Fruit fly (Drosophila melanogaster): ENCODE results near the gene mRpL24.

Gene mRpL24

dm6 chr2L:4971329-4971798 is 26.2 kb upstream of the mRpL24 start, which contains the start of gene CG14043:
Gene CG14043 (plus strand): TSS chr2L:4971702.
- TF ChIP-seq OdsH (GFP tag; optimal IDR thresholded peaks at IDR 0.05) (no peak), CG6792 (GFP tag; optimal IDR thresholded peaks at IDR 0.05) (no peak), CG16779 (tag; optimal IDR thresholded peaks at IDR 0.05) (no peak), CG3032 (tag; optimal IDR thresholded peaks at IDR 0.05) (peak; percentile 28), pdm3 (GFP tag; optimal IDR thresholded peaks at IDR 0.05) (no peak), Sox102F (GFP tag; optimal IDR thresholded peaks at IDR 0.05) (no peak), CG8632 (GFP tag; optimal IDR thresholded peaks at IDR 0.05) (no peak), vri (GFP tag; optimal IDR thresholded peaks at IDR 0.05) (no peak), CG6854 (GFP tag; optimal IDR thresholded peaks at IDR 0.05) (no peak), esn (GFP tag; optimal IDR thresholded peaks at IDR 0.05) (peak; percentile 36), Hr38 (GFP tag; optimal IDR thresholded peaks at IDR 0.05) (no peak), Eip75B (GFP tag; optimal IDR thresholded peaks at IDR 0.05) (no peak), CG11294 (GFP tag; IDR thresholded peaks at IDR 0.05) (no peak), Smox (GFP tag; optimal IDR thresholded peaks at IDR 0.05) (no peak), Eip93F (GFP tag; optimal IDR thresholded peaks at IDR 0.05) (no peak), Met (GFP tag; optimal IDR thresholded peaks at IDR 0.05) (no peak), fkh (GFP tag; optimal IDR thresholded peaks at IDR 0.05) (peak; percentile 92), CG31627 (GFP tag; optimal IDR thresholded peaks at IDR 0.05) (peak; percentile 31), CG7368 (GFP tag; optimal IDR thresholded peaks at IDR 0.05) (no peak), Blimp-1 (GFP tag; optimal IDR thresholded peaks at IDR 0.05) (no peak), dac (GFP tag; optimal IDR thresholded peaks at IDR 0.05) (no peak), fd59A (GFP tag; optimal IDR thresholded peaks at IDR 0.05) (no peak), Sox15 (GFP tag; optimal IDR thresholded peaks at IDR 0.05) (no peak), CG32006 (GFP tag; optimal IDR thresholded peaks at IDR 0.05) (no peak), Lpt (GFP tag; optimal IDR thresholded peaks at IDR 0.05) (no peak)

dm6 chr2L:4968767-4969166 is 23.6 kb upstream of the mRpL24 start, which contains the start of the genes Scox and Polr1C:
Gene Scox (minus strand): TSS chr2L:4968935.
Gene Polr1C (plus strand): TSS chr2L:4969004.
- TF ChIP-seq CG10631 (GFP tag; optimal IDR thresholded peaks at IDR 0.05): no peak
- no peak for TF ChIP-seq Gug (GFP tag; IDR thresholded peaks at IDR 0.05)
- no peak for TF ChIP-seq CG32006 (GFP tag; optimal IDR thresholded peaks at IDR 0.05)
- no peak for TF ChIP-seq CG10669 (GFP tag; optimal IDR thresholded peaks at IDR 0.05)
- TF ChIP-seq Sox102F (GFP tag; optimal IDR thresholded peaks at IDR 0.05): no peak
- TF ChIP-seq CG6854 (GFP tag; optimal IDR thresholded peaks at IDR 0.05): no peak
- TF ChIP-seq Eip75B (GFP tag; optimal IDR thresholded peaks at IDR 0.05): no peak
- no peak for TF ChIP-seq Sox15 (GFP tag; optimal IDR thresholded peaks at IDR 0.05)
- no peak for TF ChIP-seq CG34406 (GFP tag; optimal IDR thresholded peaks at IDR 0.05)
- no peak for TF ChIP-seq pdm3 (GFP tag; optimal IDR thresholded peaks at IDR 0.05)
- TF ChIP-seq Lpt (GFP tag; optimal IDR thresholded peaks at IDR 0.05): no peak

dm6 chr2L:4967511-4967910 is 22.4 kb upstream of the mRpL24 start, which contains the start of gene eIF3i:
Gene eIF3i (minus strand): TSS chr2L:4967775.
- no peak for TF ChIP-seq pdm3 (GFP tag; optimal IDR thresholded peaks at IDR 0.05)
- no peak for TF ChIP-seq CG15336 (GFP tag; IDR thresholded peaks at IDR 0.05)
- TF ChIP-seq salr (GFP tag; optimal IDR thresholded peaks at IDR 0.05): no peak
- TF ChIP-seq CG3919 (GFP tag; optimal IDR thresholded peaks at IDR 0.05): no peak
- no peak for TF ChIP-seq fd59A (GFP tag; optimal IDR thresholded peaks at IDR 0.05)

- TF ChIP-seq Eip75B (GFP tag; optimal IDR thresholded peaks at IDR 0.05): no peak
- TF ChIP-seq dsx (GFP tag; optimal IDR thresholded peaks at IDR 0.05; ENCODE audit: poor library complexity, severe bottlenecking): no peak
- no peak for TF ChIP-seq CG6854 (GFP tag; optimal IDR thresholded peaks at IDR 0.05)
- no peak for TF ChIP-seq Hr38 (GFP tag; optimal IDR thresholded peaks at IDR 0.05)
- no peak for TF ChIP-seq Smox (GFP tag; optimal IDR thresholded peaks at IDR 0.05)
- TF ChIP-seq CG1621 (tag; optimal IDR thresholded peaks at IDR 0.05): no peak
- no peak for TF ChIP-seq Lpt (GFP tag; optimal IDR thresholded peaks at IDR 0.05)
- no peak for TF ChIP-seq CG10631 (GFP tag; optimal IDR thresholded peaks at IDR 0.05)
- TF ChIP-seq CG34406 (GFP tag; optimal IDR thresholded peaks at IDR 0.05): no peak
- TF ChIP-seq Sox15 (GFP tag; optimal IDR thresholded peaks at IDR 0.05): no peak
- no peak for TF ChIP-seq net (GFP tag; optimal IDR thresholded peaks at IDR 0.05)
- TF ChIP-seq Eip93F (GFP tag; optimal IDR thresholded peaks at IDR 0.05): no peak
- no peak for TF ChIP-seq topi (GFP tag; optimal IDR thresholded peaks at IDR 0.05)
- no peak for TF ChIP-seq fkh (GFP tag; optimal IDR thresholded peaks at IDR 0.05)
- TF ChIP-seq CG8119 (GFP tag; IDR thresholded peaks at IDR 0.05): no peak
- no peak for TF ChIP-seq dac (GFP tag; optimal IDR thresholded peaks at IDR 0.05)
- no peak for TF ChIP-seq Met (GFP tag; optimal IDR thresholded peaks at IDR 0.05)
- TF ChIP-seq vri (GFP tag; optimal IDR thresholded peaks at IDR 0.05): no peak
- TF ChIP-seq fd59A (GFP tag; optimal IDR thresholded peaks at IDR 0.05): no peak
- no peak for TF ChIP-seq CG6808 (GFP tag; optimal IDR thresholded peaks at IDR 0.05)
These were observed 20.8 kb upstream of the mRpL24 start for dm6 chr2L:4965923-4966322.
